Fruit fly (Drosophila melanogaster) whole organism, adult: ENCODE data around the gene Cp7Fa.

Source experiments
- CG11617 ChIP-seq: fragments of 200-800 bp; sonication (Bioruptor generic); optimal IDR thresholded peaks from 2 replicates; lab custom pipeline; 2017; ENCODE audit warnings: mild to moderate bottlenecking, missing biosample characterization, missing genetic modification reagents, missing genetic modification characterization
- CG14711 ChIP-seq: fragments of 200-800 bp; sonication (Bioruptor generic); optimal IDR thresholded peaks from 2 replicates; lab custom pipeline; 2018; ENCODE audit warnings: missing biosample characterization, mild to moderate bottlenecking, missing genetic modification characterization, moderate library complexity
- CG33017 ChIP-seq: fragments of 200-800 bp; sonication (Bioruptor generic); optimal IDR thresholded peaks from 2 replicates; lab custom pipeline; 2018; ENCODE audit warnings: missing biosample characterization, mild to moderate bottlenecking, missing genetic modification characterization, moderate library complexity
- Clk ChIP-seq: fragments of 200-800 bp; sonication (Bioruptor generic); optimal IDR thresholded peaks from 2 replicates; lab custom pipeline; 2017; ENCODE audit warnings: missing biosample characterization, missing genetic modification characterization
- Mnt ChIP-seq: fragments of 200-800 bp; sonication (Bioruptor generic); optimal IDR thresholded peaks from 2 replicates; lab custom pipeline; 2016; ENCODE audit warnings: missing biosample characterization, mild to moderate bottlenecking, missing genetic modification characterization
- bab1 ChIP-seq: fragments of 200-800 bp; sonication (Bioruptor generic); optimal IDR thresholded peaks from 3 replicates; lab custom pipeline; 2019; ENCODE audit warnings: missing biosample characterization, mild to moderate bottlenecking, missing genetic modification characterization, moderate library complexity
- cic ChIP-seq: fragments of 200-800 bp; sonication (Bioruptor generic); optimal IDR thresholded peaks from 2 replicates; lab custom pipeline; 2017; ENCODE audit warnings: missing biosample characterization, mild to moderate bottlenecking, missing genetic modification characterization, moderate library complexity
- kay ChIP-seq: fragments of 200-800 bp; sonication (Bioruptor generic); peaks from one replicate; lab custom pipeline; 2016; ENCODE audit warnings: missing biosample characterization, missing genetic modification characterization, borderline replicate concordance
- pad ChIP-seq: fragments of 200-800 bp; sonication (Bioruptor generic); optimal IDR thresholded peaks from 3 replicates; lab custom pipeline; 2017; ENCODE audit warnings: missing biosample characterization, missing genetic modification characterization, mild to moderate bottlenecking, moderate library complexity, missing genetic modification reagents
- tj ChIP-seq: fragments of 200-800 bp; sonication (Bioruptor generic); optimal IDR thresholded peaks from 3 replicates; lab custom pipeline; 2017; ENCODE audit warnings: missing biosample characterization, mild to moderate bottlenecking, missing genetic modification characterization, moderate library complexity

DNA sequence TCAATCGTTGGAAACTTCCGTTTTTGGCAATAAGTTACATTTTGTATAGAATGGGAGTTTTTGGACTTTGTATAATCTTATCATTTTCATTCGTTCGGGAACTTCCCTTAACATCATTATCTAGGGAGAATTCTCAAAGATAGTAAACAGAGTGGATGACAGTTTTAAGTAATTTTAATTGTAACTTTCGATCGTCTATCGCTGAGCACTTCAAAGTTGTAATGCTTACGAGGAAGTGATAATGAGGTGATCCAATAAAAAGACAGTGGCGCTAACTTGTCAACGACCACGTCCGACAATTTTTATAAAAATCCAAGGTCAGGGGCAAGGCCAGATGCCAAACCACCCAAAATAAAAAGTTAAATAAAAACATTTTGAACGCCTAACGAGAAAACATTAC is 25.7 kb downstream of the Cp7Fa start:
- TF ChIP-seq pad (GFP tag; lab: Kevin White, UChicago) = no peak
- TF ChIP-seq kay (GFP tag; lab: Kevin White, UChicago) = no peak
- no peak for TF ChIP-seq CG14711 (tag; lab: Kevin White, UChicago)
- no peak for TF ChIP-seq CG33017 (tag; lab: Kevin White, UChicago)
- TF ChIP-seq Mnt = no peak
- no peak for TF ChIP-seq tj (GFP tag; lab: Kevin White, UChicago)
- TF ChIP-seq Clk (GFP tag; lab: Kevin White, UChicago) = no peak
- no peak for TF ChIP-seq CG11617 (GFP tag; lab: Kevin White, UChicago)
- TF ChIP-seq bab1 (GFP tag; lab: Kevin White, UChicago) = no peak
- TF ChIP-seq cic = peak; percentile 4
